Fruit fly (Drosophila melanogaster): ENCODE data around the gene MED24.

MED24 gene

DNA sequence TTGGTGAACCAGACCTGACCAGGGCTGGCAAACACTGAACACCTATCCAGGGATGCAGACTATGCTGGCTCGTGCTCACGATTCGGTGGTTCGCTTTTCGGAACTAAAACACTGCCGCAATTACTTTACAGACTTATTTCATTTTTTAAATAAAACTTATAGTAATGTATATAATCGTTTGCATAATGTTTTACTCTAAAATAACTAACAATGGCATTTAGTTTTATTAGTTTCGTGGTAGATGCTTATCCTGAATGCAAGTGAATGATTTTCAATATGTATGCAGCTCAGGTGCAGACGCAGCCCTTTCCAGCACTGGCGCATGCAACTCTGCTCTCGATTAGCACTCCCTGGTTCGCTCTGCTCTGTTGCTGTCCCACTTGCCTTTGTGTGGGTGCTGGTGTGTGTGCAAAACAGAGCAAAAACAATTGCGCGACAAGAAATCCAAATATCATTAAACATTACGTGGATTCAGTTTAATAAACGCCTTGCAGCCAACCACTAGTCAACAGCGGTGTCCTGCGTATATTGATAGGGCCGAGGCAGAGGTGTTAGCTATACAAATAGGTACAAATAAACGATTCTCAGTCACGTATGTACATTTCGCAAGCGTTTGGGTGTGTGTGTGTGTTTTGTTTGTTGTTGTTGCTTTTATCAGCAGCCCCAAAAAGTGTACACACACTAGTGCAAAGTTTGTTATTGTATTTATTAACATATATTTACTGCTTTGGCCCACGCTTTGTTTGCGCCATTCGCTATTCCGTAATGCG is 4.3 kb upstream of the MED24 start, which contains the start of the genes ERR and Atg18a (continued):
- TF ChIP-seq CG2202 (tag; optimal IDR thresholded peaks at IDR 0.05) (peak; percentile 24), CG6689 (GFP tag; IDR thresholded peaks at IDR 0.05) (peak; percentile 86), Aef1 (GFP tag; IDR thresholded peaks at IDR 0.05) (peak; percentile 91), HHEX (GFP tag; optimal IDR thresholded peaks at IDR 0.05) (peak; percentile 11), az2 (GFP tag; optimal IDR thresholded peaks at IDR 0.05) (peak; percentile 82), CG3407 (GFP tag; optimal IDR thresholded peaks at IDR 0.05) (peak; percentile 28), fd96Cb (tag; optimal IDR thresholded peaks at IDR 0.05) (peak; percentile 77), z (GFP tag; IDR thresholded peaks at IDR 0.05) (no peak), CG7357 (GFP tag; IDR thresholded peaks at IDR 0.05) (peak; percentile 74), nmo (GFP tag; optimal IDR thresholded peaks at IDR 0.05) (peak; percentile 92), CG5180 (GFP tag; optimal IDR thresholded peaks at IDR 0.05) (peak; percentile 19), row (GFP tag; IDR thresholded peaks at IDR 0.05) (peak; percentile 98), ERR (GFP tag; optimal IDR thresholded peaks at IDR 0.05) (peak; percentile 83), CHES-1-like (GFP tag; optimal IDR thresholded peaks at IDR 0.05) (peak; percentile 79), CG2678 (tag; optimal IDR thresholded peaks at IDR 0.05) (peak; percentile 84), CG15601 (tag; optimal IDR thresholded peaks at IDR 0.05) (peak; percentile 87), CG34376 (GFP tag; optimal IDR thresholded peaks at IDR 0.05) (peak; percentile 57), fu2 (GFP tag; optimal IDR thresholded peaks at IDR 0.05) (peak; percentile 84), jing (GFP tag; optimal IDR thresholded peaks at IDR 0.05) (no peak), CG2875 (GFP tag; optimal IDR thresholded peaks at IDR 0.05) (peak; percentile 17), CG31224 (GFP tag; IDR thresholded peaks at IDR 0.05) (peak; percentile 78), Fer1 (GFP tag; optimal IDR thresholded peaks at IDR 0.05) (peak; percentile 68), slou (GFP tag; optimal IDR thresholded peaks at IDR 0.05) (peak; percentile 87), Fer3 (tag; optimal IDR thresholded peaks at IDR 0.05) (peak; percentile 82), ftz-f1 (GFP tag; optimal IDR thresholded peaks at IDR 0.05) (peak; percentile 46), CG3065 (GFP tag; optimal IDR thresholded peaks at IDR 0.05) (peak; percentile 13), CG6813 (GFP tag; optimal IDR thresholded peaks at IDR 0.05) (no peak), CG34422 (GFP tag; IDR thresholded peaks at IDR 0.05) (peak; percentile 89), Fer2 (tag; optimal IDR thresholded peaks at IDR 0.05) (peak; percentile 82), CG4854 (GFP tag; optimal IDR thresholded peaks at IDR 0.05) (peak; percentile 61), CG15073 (GFP tag; optimal IDR thresholded peaks at IDR 0.05) (no peak), NfI (GFP tag; optimal IDR thresholded peaks at IDR 0.05) (peak; percentile 87), CG4617 (GFP tag; optimal IDR thresholded peaks at IDR 0.05; ENCODE audit: borderline replicate concordance) (peak; percentile 74), mld (GFP tag; IDR thresholded peaks at IDR 0.05; ENCODE audit: partially characterized antibody) (no peak), Dip2 (GFP tag; IDR thresholded peaks at IDR 0.05) (peak; percentile 61), dysf (GFP tag; IDR thresholded peaks at IDR 0.05) (peak; percentile 90), onecut (GFP tag; IDR thresholded peaks at IDR 0.05) (peak; percentile 36), Rfx (GFP tag; IDR thresholded peaks at IDR 0.05) (peak; percentile 94), CG10462 (GFP tag; optimal IDR thresholded peaks at IDR 0.05) (peak; percentile 71), schlank (tag; optimal IDR thresholded peaks at IDR 0.05) (no peak), H2.0 (GFP tag; IDR thresholded peaks at IDR 0.05) (peak; percentile 79), CG6765 (GFP tag; optimal IDR thresholded peaks at IDR 0.05) (no peak), CG16863 (GFP tag; optimal IDR thresholded peaks at IDR 0.05) (peak; percentile 51), Eip74EF (GFP tag; optimal IDR thresholded peaks at IDR 0.05) (no peak), chif (GFP tag; optimal IDR thresholded peaks at IDR 0.05) (peak; percentile 75 to 80), CG8388 (GFP tag; optimal IDR thresholded peaks at IDR 0.05) (peak; percentile 71), Nf-YA (GFP tag; IDR thresholded peaks at IDR 0.05) (no peak), Bteb2 (GFP tag; optimal IDR thresholded peaks at IDR 0.05) (peak; percentile 75), aop (GFP tag; IDR thresholded peaks at IDR 0.05) (no peak)

Data from whole organism, embryonic.